Worm (Caenorhabditis elegans) whole organism, midembryonic: ENCODE data around the gene Y57E12AL.6.

Experiments used
- cog-1 ChIP-seq: sonication (generic microtip); optimal IDR thresholded peaks from 2 replicates; lab custom pipeline; 2016; ENCODE audit warnings: missing genetic modification characterization, missing compliant biosample characterization
- tab-1 ChIP-seq: fragments of 200-800 bp; sonication (Bioruptor generic); IDR thresholded peaks from 2 replicates; pipeline ENCODE4 v1.3.6; 2022; ENCODE audit warnings: missing genetic modification characterization, missing compliant biosample characterization

- TF ChIP-seq tab-1 (GFP tag; lab: Robert Waterston, UW), result no peak
- no peak for TF ChIP-seq cog-1 (tag; lab: Kevin White, UChicago)
These were observed 33.2 kb downstream of the Y57E12AL.6 start, which contains the start of gene F20A1.6 for ce11 chrV:7027055-7027454.
